Fruit fly (Drosophila melanogaster): ENCODE results near the gene Pdk1.
A peak's percentile ranks its signal among the peaks of the same experiment; 100 is the strongest.

The Pdk1 gene

dm6 chr3L:140838-141559 is 11.7 kb downstream of the Pdk1 start (continued):
- TF ChIP-seq gt (GFP tag; IDR thresholded peaks at IDR 0.05) (no peak), seq (GFP tag; IDR thresholded peaks at IDR 0.05) (no peak), CG5245 (GFP tag; optimal IDR thresholded peaks at IDR 0.05) (no peak), unc-4 (GFP tag; IDR thresholded peaks at IDR 0.05; ENCODE audit: partially characterized antibody) (no peak), insv (GFP tag; optimal IDR thresholded peaks at IDR 0.05) (peak in 1 of 2 experiments; percentile 63), Lpt (GFP tag; optimal IDR thresholded peaks at IDR 0.05) (no peak), CG4404 (GFP tag; IDR thresholded peaks at IDR 0.05) (no peak), CG4424 (GFP tag; optimal IDR thresholded peaks at IDR 0.05) (no peak), prd (optimal IDR thresholded peaks at IDR 0.05) (no peak), prd (GFP tag; IDR thresholded peaks at IDR 0.05) (no peak), CG12155 (GFP tag; optimal IDR thresholded peaks at IDR 0.05) (no peak), stwl (tag; optimal IDR thresholded peaks at IDR 0.05) (no peak), CG9437 (GFP tag; optimal IDR thresholded peaks at IDR 0.05) (no peak), Lhr (GFP tag; optimal IDR thresholded peaks at IDR 0.05) (no peak), Tbp (GFP tag; optimal IDR thresholded peaks at IDR 0.05) (no peak), CG1602 (GFP tag; optimal IDR thresholded peaks at IDR 0.05) (no peak)

dm6 chr3L:145998-146576 is 16.8 kb downstream of the Pdk1 start, which contains the start of gene CG6845:
TSS of gene CG6845 (plus strand) at chr3L:146433.
- TF ChIP-seq CG18011 (GFP tag; optimal IDR thresholded peaks at IDR 0.05) (no peak), Lhr (GFP tag; optimal IDR thresholded peaks at IDR 0.05) (peak; percentile 61), crp (GFP tag; optimal IDR thresholded peaks at IDR 0.05) (no peak), tll (GFP tag; optimal IDR thresholded peaks at IDR 0.05) (no peak), CG10274 (GFP tag; optimal IDR thresholded peaks at IDR 0.05) (no peak), CG5953 (GFP tag; IDR thresholded peaks at IDR 0.05) (no peak), slou (GFP tag; optimal IDR thresholded peaks at IDR 0.05) (no peak), gfzf (GFP tag; optimal IDR thresholded peaks at IDR 0.05) (peak; percentile 84), Rfx (GFP tag; IDR thresholded peaks at IDR 0.05) (no peak), pnt (GFP tag; optimal IDR thresholded peaks at IDR 0.05) (no peak), B-H1 (GFP tag; IDR thresholded peaks at IDR 0.05) (no peak), Hand (GFP tag; optimal IDR thresholded peaks at IDR 0.05) (no peak), Myb (GFP tag; optimal IDR thresholded peaks at IDR 0.05) (peak; percentile 52), CG7963 (GFP tag; IDR thresholded peaks at IDR 0.05; ENCODE audit: partially characterized antibody) (peak; percentile 85), HHEX (GFP tag; optimal IDR thresholded peaks at IDR 0.05) (no peak), gcm (GFP tag; optimal IDR thresholded peaks at IDR 0.05) (no peak), Blimp-1 (GFP tag; optimal IDR thresholded peaks at IDR 0.05) (no peak), pho (GFP tag; optimal IDR thresholded peaks at IDR 0.05) (no peak), CG1603 (tag; optimal IDR thresholded peaks at IDR 0.05) (peak; percentile 63), CG2712 (tag; optimal IDR thresholded peaks at IDR 0.05) (peak; percentile 35), MBD-R2 (GFP tag; IDR thresholded peaks at IDR 0.05) (peak; percentile 58; the same call in 1 of the 2 replicates), CG10543 (GFP tag; optimal IDR thresholded peaks at IDR 0.05) (no peak), MTF-1 (GFP tag; optimal IDR thresholded peaks at IDR 0.05; ENCODE audit: borderline replicate concordance) (no peak), Hr3 (GFP tag; optimal IDR thresholded peaks at IDR 0.05) (no peak), dmrt99B (tag; optimal IDR thresholded peaks at IDR 0.05) (no peak), Gsc (GFP tag; IDR thresholded peaks at IDR 0.05) (no peak), HLH4C (GFP tag; IDR thresholded peaks at IDR 0.05; ENCODE audit: partially characterized antibody) (peak; percentile 93), CG14441 (GFP tag; IDR thresholded peaks at IDR 0.05) (no peak), Nf-YC (tag; optimal IDR thresholded peaks at IDR 0.05) (peak; percentile 9), btn (GFP tag; optimal IDR thresholded peaks at IDR 0.05) (no peak), maf-S (GFP tag; optimal IDR thresholded peaks at IDR 0.05) (no peak), CG42726 (GFP tag; IDR thresholded peaks at IDR 0.05; ENCODE audit: partially characterized antibody) (0 out of 2 replicates have a peak, but pooled peaks have one; percentile 31), CG10147 (GFP tag; optimal IDR thresholded peaks at IDR 0.05) (no peak)

Data from whole organism, embryonic.